Worm (Caenorhabditis elegans) whole organism, young adult: ENCODE data around the gene Y39B6A.33.

Experiments
- B0019.2 ChIP-seq: fragments of 200-800 bp; sonication (Bioruptor generic); conservative IDR thresholded peaks from 2 replicates; pipeline ENCODE4 v1.3.6; 2022; ENCODE audit warnings: missing genetic modification reagents, missing genetic modification characterization, missing compliant biosample characterization
- B0261.1 ChIP-seq: sonication (generic microtip); optimal IDR thresholded peaks from 2 replicates; lab custom pipeline; 2016; ENCODE audit warnings: mild to moderate bottlenecking, missing genetic modification characterization, moderate library complexity, missing compliant biosample characterization
- F10E7.11 ChIP-seq: sonication (generic microtip); optimal IDR thresholded peaks from 2 replicates; lab custom pipeline; 2017; ENCODE audit warnings: mild to moderate bottlenecking, missing genetic modification characterization, moderate library complexity, missing compliant biosample characterization
- F57A8.1 ChIP-seq: fragments of 200-800 bp; sonication (Bioruptor generic); optimal IDR thresholded peaks from 2 replicates; lab custom pipeline; 2018; ENCODE audit warnings: mild to moderate bottlenecking, missing genetic modification characterization, moderate library complexity, missing compliant biosample characterization
- Y53G8AR.9 ChIP-seq: fragments of 200-800 bp; sonication (Bioruptor generic); conservative IDR thresholded peaks from 2 replicates; pipeline ENCODE4 v1.3.6; 2022; ENCODE audit warnings: missing genetic modification reagents, missing genetic modification characterization, missing compliant biosample characterization
- ceh-91 ChIP-seq: fragments of 200-800 bp; sonication (Bioruptor generic); IDR thresholded peaks from 2 replicates; pipeline ENCODE4 v1.3.6; 2022; ENCODE audit warnings: missing genetic modification reagents, missing genetic modification characterization, missing compliant biosample characterization
- snpc-3.4 ChIP-seq: sonication (generic microtip); optimal IDR thresholded peaks from 2 replicates; lab custom pipeline; 2017; ENCODE audit warnings: missing genetic modification characterization, mild to moderate bottlenecking, missing compliant biosample characterization, antibody characterized with exemption, moderate library complexity, missing genotype, missing genetic modification reagents

DNA sequence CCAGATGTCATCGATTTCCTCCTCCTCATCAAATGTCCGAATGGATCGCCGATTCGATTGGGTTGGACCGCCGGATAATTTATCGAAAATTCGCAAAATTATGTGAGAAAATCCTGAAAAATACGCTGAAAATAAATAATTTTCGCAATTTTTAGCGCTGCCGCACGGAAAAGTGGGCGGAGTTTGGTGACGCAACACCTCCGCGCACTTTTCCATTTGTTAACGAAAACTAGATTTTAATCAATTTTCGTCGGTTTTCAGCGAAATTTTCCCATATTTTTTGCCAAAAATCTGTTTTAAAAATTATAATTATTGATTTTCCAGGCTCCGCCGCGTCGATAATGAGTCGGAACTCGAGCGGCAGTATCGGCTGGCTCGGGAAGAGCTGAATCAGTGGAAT is 740 bp upstream of the Y39B6A.33 start, which contains the start of gene Y39B6A.34:
- 0 out of 2 replicates have a peak, but pooled peaks have one; percentile 17 for TF ChIP-seq ceh-91 (GFP tag; lab: Robert Waterston, UW)
- no peak for TF ChIP-seq F57A8.1 (GFP tag; lab: Kevin White, UChicago)
- no peak for TF ChIP-seq snpc-3.4 (tag; lab: Kevin White, UChicago)
- TF ChIP-seq B0019.2 (GFP tag; lab: Robert Waterston, UW): no peak
- no peak for TF ChIP-seq F10E7.11
- no peak for TF ChIP-seq B0261.1
- 0 out of 2 replicates have a peak, but pooled peaks have one; percentile 55 for TF ChIP-seq Y53G8AR.9
